Worm (Caenorhabditis elegans) whole organism, L1 larva: ENCODE measurements around the gene F40F12.9.

Experiments
- Y116A8C.19 ChIP-seq: sonication (generic microtip); optimal IDR thresholded peaks from 2 replicates; lab custom pipeline; 2016; ENCODE audit warnings: missing compliant biosample characterization, missing genetic modification characterization, borderline replicate concordance
- ceh-88 ChIP-seq: fragments of 200-800 bp; sonication (Bioruptor generic); IDR thresholded peaks from 2 replicates; pipeline ENCODE4 v1.3.6; 2022; ENCODE audit warnings: missing genetic modification characterization, missing compliant biosample characterization
- grh-1 ChIP-seq: fragments of 200-800 bp; sonication (Bioruptor generic); IDR thresholded peaks from 2 replicates; pipeline ENCODE4 v1.3.6; 2022; ENCODE audit warnings: missing genetic modification reagents, missing genetic modification characterization, missing compliant biosample characterization
- irx-1 ChIP-seq: sonication (generic microtip); optimal IDR thresholded peaks from 2 replicates; lab custom pipeline; 2016; ENCODE audit warnings: missing genetic modification characterization, missing compliant biosample characterization
- nhr-11 ChIP-seq: fragments of 150-350 bp; optimal IDR thresholded peaks from 2 replicates; lab custom pipeline; 2014; ENCODE audit warnings: missing biosample characterization, missing genetic modification characterization
- nhr-12 ChIP-seq: sonication (generic microtip); optimal IDR thresholded peaks from 2 replicates; lab custom pipeline; 2017; ENCODE audit warnings: missing biosample characterization, missing genetic modification characterization
- nhr-237 ChIP-seq: fragments of 150-350 bp; optimal IDR thresholded peaks from 2 replicates; lab custom pipeline; 2014; ENCODE audit warnings: missing biosample characterization, missing genetic modification characterization
- sptf-1 ChIP-seq: fragments of 150-350 bp; optimal IDR thresholded peaks from 2 replicates; lab custom pipeline; 2014; ENCODE audit warnings: missing biosample characterization, missing genetic modification characterization
- swsn-7 ChIP-seq: sonication (generic microtip); optimal IDR thresholded peaks from 2 replicates; lab custom pipeline; 2016; ENCODE audit warnings: missing genetic modification characterization, missing compliant biosample characterization

DNA sequence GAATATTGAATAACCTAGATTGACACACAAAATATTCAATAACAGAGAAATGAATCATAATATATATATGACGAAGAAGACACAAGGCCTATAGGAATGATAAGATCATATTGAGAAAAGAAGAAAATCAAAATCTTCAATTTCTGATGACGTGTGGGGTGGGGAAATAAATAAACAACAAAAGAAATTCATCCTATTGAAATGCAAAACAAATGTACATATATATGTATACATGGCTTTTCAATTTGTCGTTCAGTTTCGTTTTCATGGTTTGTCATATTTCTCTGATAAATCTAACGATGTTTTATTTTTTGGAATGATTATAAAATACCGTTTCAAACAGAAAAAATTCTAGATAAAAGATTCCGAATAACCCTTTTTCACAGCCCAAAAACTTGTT lies 15.5 kb downstream of the F40F12.9 start, which contains the start of gene ttr-3:
- TF ChIP-seq swsn-7 (tag; lab: Kevin White, UChicago) (no peak), nhr-11 (tag; lab: Kevin White, UChicago) (no peak), ceh-88 (GFP tag; lab: Robert Waterston, UW) (no peak), nhr-12 (tag; lab: Kevin White, UChicago) (no peak), irx-1 (tag; lab: Kevin White, UChicago) (no peak), grh-1 (GFP tag; lab: Robert Waterston, UW) (no peak), nhr-237 (tag; lab: Kevin White, UChicago) (no peak), sptf-1 (tag; lab: Kevin White, UChicago) (no peak), Y116A8C.19 (tag; lab: Kevin White, UChicago) (no peak)
